Worm (Caenorhabditis elegans): ENCODE data around the gene T04F8.7.

ce11 chrX:11630499-11630898, 50.3 kb downstream of the T04F8.7 start:
- TF ChIP-seq zag-1 (tag; optimal IDR thresholded peaks at IDR 0.05) (no peak), hlh-4 (tag; optimal IDR thresholded peaks at IDR 0.05) (no peak), skn-1 (tag; optimal IDR thresholded peaks at IDR 0.05) (no peak), sox-4 (tag; optimal IDR thresholded peaks at IDR 0.05) (no peak), nhr-11 (tag; optimal IDR thresholded peaks at IDR 0.05) (no peak), sptf-1 (tag; optimal IDR thresholded peaks at IDR 0.05) (no peak), unc-62 (GFP tag; optimal IDR thresholded peaks at IDR 0.05) (no peak), ama-1 (optimal IDR thresholded peaks at IDR 0.05) (no peak), fkh-10 (GFP tag; optimal IDR thresholded peaks at IDR 0.05) (peak; percentile 60), pqm-1 (tag; optimal IDR thresholded peaks at IDR 0.05) (no peak), nhr-90 (tag; optimal IDR thresholded peaks at IDR 0.05; ENCODE audit: poor library complexity) (no peak), egl-27 (tag; optimal IDR thresholded peaks at IDR 0.05) (no peak), elt-2 (tag; optimal IDR thresholded peaks at IDR 0.05) (no peak), dpl-1 (GFP tag; optimal IDR thresholded peaks at IDR 0.05) (no peak)
